Fruit fly (Drosophila melanogaster) whole organism, larva: ENCODE data around the gene Pvf2.

Source experiments
- noc ChIP-seq: fragments of 200-800 bp; sonication (Bioruptor generic); optimal IDR thresholded peaks from 3 replicates; lab custom pipeline; 2019; ENCODE audit warnings: missing biosample characterization, mild to moderate bottlenecking, missing genetic modification characterization, moderate library complexity

Pvf2 gene

dm6 chr2L:7097386-7097785, 13.0 kb upstream of the Pvf2 start:
- no peak for TF ChIP-seq noc (tag; lab: Kevin White, UChicago)

- no peak for TF ChIP-seq noc (tag; lab: Kevin White, UChicago)
Measured at dm6 chr2L:7094303-7094702, 9.9 kb upstream of the Pvf2 start.

dm6 chr2L:7090922-7091321, 6.5 kb upstream of the Pvf2 start:
- no peak for TF ChIP-seq noc (tag; lab: Kevin White, UChicago)

dm6 chr2L:7082203-7082602, 2.2 kb downstream of the Pvf2 start:
- TF ChIP-seq noc (tag; lab: Kevin White, UChicago): no peak

dm6 chr2L:7081307-7081706, 3.1 kb downstream of the Pvf2 start:
- TF ChIP-seq noc (tag; lab: Kevin White, UChicago): no peak

- no peak for TF ChIP-seq noc (tag; lab: Kevin White, UChicago)
Measured at dm6 chr2L:7076804-7077203, 7.6 kb downstream of the Pvf2 start.

dm6 chr2L:7076055-7076700, 8.3 kb downstream of the Pvf2 start:
- TF ChIP-seq noc (tag; lab: Kevin White, UChicago): no peak

- TF ChIP-seq noc (tag; lab: Kevin White, UChicago): no peak
Measured at dm6 chr2L:7073011-7073410, 11.4 kb downstream of the Pvf2 start.

- TF ChIP-seq noc (tag; lab: Kevin White, UChicago): no peak
Measured at dm6 chr2L:7071862-7072261, 12.6 kb downstream of the Pvf2 start.

- no peak for TF ChIP-seq noc (tag; lab: Kevin White, UChicago)
Measured at dm6 chr2L:7071219-7071618, 13.2 kb downstream of the Pvf2 start.

- no peak for TF ChIP-seq noc (tag; lab: Kevin White, UChicago)
Measured at dm6 chr2L:7067683-7068082, 16.8 kb downstream of the Pvf2 start, which contains the start of gene Ugt307A1. Gene Ugt307A1, plus strand, starts transcription at chr2L:7067983.

dm6 chr2L:7065687-7066086, 18.7 kb downstream of the Pvf2 start, which contains the start of gene Nuf2:
Gene Nuf2, minus strand, starts transcription at chr2L:7065837.
- no peak for TF ChIP-seq noc (tag; lab: Kevin White, UChicago)

dm6 chr2L:7063721-7064179, 20.7 kb downstream of the Pvf2 start, which contains the start of gene Sem1:
Gene Sem1, plus strand, starts transcription at chr2L:7063986.
- no peak for TF ChIP-seq noc (tag; lab: Kevin White, UChicago)

dm6 chr2L:7060751-7061150, 23.7 kb downstream of the Pvf2 start, which contains the start of gene Mst27D:
Gene Mst27D, minus strand, starts transcription at chr2L:7060851.
- TF ChIP-seq noc (tag; lab: Kevin White, UChicago): no peak

dm6 chr2L:7056189-7056926, 28.1 kb downstream of the Pvf2 start, which contains the start of gene Mnn1:
Gene Mnn1, plus strand, starts transcription at chr2L:7056301.
- TF ChIP-seq noc (tag; lab: Kevin White, UChicago): no peak

- no peak for TF ChIP-seq noc (tag; lab: Kevin White, UChicago)
Measured at dm6 chr2L:7051740-7052139, 32.7 kb downstream of the Pvf2 start.
